Fruit fly (Drosophila melanogaster) whole organism, pupa: ENCODE measurements around the gene CG31269.

Experiments
- CG10348 ChIP-seq: fragments of 200-800 bp; sonication (Bioruptor generic); IDR thresholded peaks from 2 replicates; pipeline ENCODE4 v1.3.6; 2022; ENCODE audit warnings: missing biosample characterization, missing genetic modification characterization
- CG12605 ChIP-seq: fragments of 200-800 bp; sonication (Bioruptor generic); IDR thresholded peaks from 2 replicates; pipeline ENCODE4 v1.3.6; 2022; ENCODE audit warnings: missing biosample characterization, missing genetic modification characterization
- CG13204 ChIP-seq: fragments of 200-800 bp; sonication (Bioruptor generic); optimal IDR thresholded peaks from 2 replicates; lab custom pipeline; 2018; ENCODE audit warnings: missing biosample characterization, mild to moderate bottlenecking, missing genetic modification characterization, moderate library complexity
- CG14655 ChIP-seq: fragments of 200-800 bp; sonication (Bioruptor generic); optimal IDR thresholded peaks from 3 replicates; lab custom pipeline; 2017; ENCODE audit warnings: mild to moderate bottlenecking, missing biosample characterization, missing genetic modification reagents, missing genetic modification characterization
- CG15710 ChIP-seq: fragments of 200-800 bp; sonication (Bioruptor generic); optimal IDR thresholded peaks from 2 replicates; lab custom pipeline; 2018; ENCODE audit warnings: missing biosample characterization, mild to moderate bottlenecking, missing genetic modification characterization, moderate library complexity
- CG17806 ChIP-seq: fragments of 200-800 bp; sonication (Bioruptor generic); optimal IDR thresholded peaks from 2 replicates; lab custom pipeline; 2018; ENCODE audit warnings: missing biosample characterization, mild to moderate bottlenecking, missing genetic modification characterization, moderate library complexity
- CG32121 ChIP-seq: fragments of 200-800 bp; sonication (Bioruptor generic); IDR thresholded peaks from 2 replicates; pipeline ENCODE4 v1.3.6; 2022; ENCODE audit warnings: missing biosample characterization, missing genetic modification characterization
- CG34367 ChIP-seq: fragments of 200-800 bp; sonication (Bioruptor generic); optimal IDR thresholded peaks from 2 replicates; lab custom pipeline; 2018; ENCODE audit warnings: missing biosample characterization, mild to moderate bottlenecking, missing genetic modification characterization
- CG4496 ChIP-seq: fragments of 200-800 bp; sonication (Bioruptor generic); IDR thresholded peaks from 3 replicates; pipeline ENCODE4 v1.3.6; 2022; ENCODE audit warnings: missing biosample characterization, missing genetic modification characterization
- CG8159 ChIP-seq: fragments of 200-800 bp; sonication (Bioruptor generic); optimal IDR thresholded peaks from 3 replicates; lab custom pipeline; 2018; ENCODE audit warnings: missing biosample characterization, mild to moderate bottlenecking, missing genetic modification characterization, moderate library complexity
- CG8301 ChIP-seq: fragments of 200-800 bp; sonication (Bioruptor generic); optimal IDR thresholded peaks from 2 replicates; lab custom pipeline; 2018; ENCODE audit warnings: missing biosample characterization, mild to moderate bottlenecking, missing genetic modification characterization
- CG9948 ChIP-seq: fragments of 200-800 bp; sonication (Bioruptor generic); optimal IDR thresholded peaks from 2 replicates; lab custom pipeline; 2018; ENCODE audit warnings: missing biosample characterization, mild to moderate bottlenecking, missing genetic modification characterization, moderate library complexity
- D1 ChIP-seq: fragments of 200-800 bp; sonication (Bioruptor generic); optimal IDR thresholded peaks from 2 replicates; lab custom pipeline; 2018; ENCODE audit warnings: missing biosample characterization, mild to moderate bottlenecking, missing genetic modification characterization, moderate library complexity
- EcR ChIP-seq: fragments of 200-800 bp; sonication (Bioruptor generic); optimal IDR thresholded peaks from 3 replicates; lab custom pipeline; 2019; ENCODE audit warnings: missing biosample characterization, missing genetic modification characterization, mild to moderate bottlenecking, moderate library complexity, missing genetic modification reagents
- Ets98B ChIP-seq: fragments of 200-800 bp; sonication (Bioruptor generic); IDR thresholded peaks from 2 replicates; pipeline ENCODE4 v1.3.6; 2022; ENCODE audit warnings: missing biosample characterization, missing genetic modification characterization
- Pif1A ChIP-seq: fragments of 200-800 bp; sonication (Bioruptor generic); optimal IDR thresholded peaks from 3 replicates; lab custom pipeline; 2016; ENCODE audit warnings: missing biosample characterization, missing genetic modification characterization
- Pif1B ChIP-seq: fragments of 200-800 bp; sonication (Bioruptor generic); optimal IDR thresholded peaks from 3 replicates; lab custom pipeline; 2016; ENCODE audit warnings: missing biosample characterization, missing genetic modification characterization
- Snoo ChIP-seq: fragments of 200-800 bp; sonication (Bioruptor generic); optimal IDR thresholded peaks from 3 replicates; lab custom pipeline; 2017; ENCODE audit warnings: missing biosample characterization, mild to moderate bottlenecking, missing genetic modification characterization, inconsistent platforms
- fd96Ca ChIP-seq: fragments of 200-800 bp; sonication (Bioruptor generic); IDR thresholded peaks from 3 replicates; pipeline ENCODE4 v1.3.6; 2022; ENCODE audit warnings: missing biosample characterization, missing genetic modification characterization
- gl ChIP-seq: fragments of 200-800 bp; sonication (Bioruptor generic); optimal IDR thresholded peaks from 2 replicates; lab custom pipeline; 2018; ENCODE audit warnings: missing biosample characterization, mild to moderate bottlenecking, missing genetic modification characterization
- rn ChIP-seq: fragments of 200-800 bp; sonication (Bioruptor generic); IDR thresholded peaks from 2 replicates; pipeline ENCODE4 v1.3.6; 2022; ENCODE audit warnings: missing biosample characterization, missing genetic modification characterization

Gene CG31269

DNA sequence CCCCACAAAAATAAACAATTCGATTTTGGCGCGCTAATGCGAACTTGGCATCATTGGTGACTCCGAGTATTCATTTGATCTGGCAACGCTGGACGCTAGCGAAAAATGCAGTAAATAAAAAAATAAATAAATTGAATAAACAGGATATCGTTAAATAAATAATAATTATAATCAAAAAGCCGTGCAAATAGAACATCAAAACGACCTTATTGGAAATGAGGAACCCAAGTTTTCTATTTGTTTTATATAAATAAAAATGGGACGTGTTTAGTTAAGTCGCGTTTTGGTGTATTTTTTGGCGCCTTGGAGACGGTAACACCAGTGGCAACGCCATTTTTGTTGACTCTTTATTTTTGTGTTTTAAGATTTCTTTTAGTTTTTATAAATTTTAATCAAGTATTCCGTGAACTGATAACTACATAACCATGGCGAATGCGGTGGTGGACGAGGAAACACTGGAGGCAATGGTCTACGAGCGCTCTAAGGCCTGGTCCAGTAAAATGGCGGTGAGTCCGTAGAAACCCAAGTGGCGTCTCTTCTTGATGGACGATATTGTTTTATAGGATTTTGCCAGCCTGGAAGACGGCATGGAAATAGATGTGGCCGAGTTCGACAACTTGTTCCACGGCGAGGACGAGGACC, 38.8 kb upstream of the CG31269 start, which contains the start of gene cal1:
TSS of gene cal1 (plus strand) at position 304 of the 642 bp plus-strand sequence.
- TF ChIP-seq CG32121 = no peak
- no peak for TF ChIP-seq CG8301 (tag; lab: Kevin White, UChicago)
- no peak for TF ChIP-seq CG34367 (tag; lab: Kevin White, UChicago)
- no peak for TF ChIP-seq CG15710 (tag; lab: Kevin White, UChicago)
- TF ChIP-seq rn (GFP tag; lab: Robert Waterston, UW) = no peak
- no peak for TF ChIP-seq Ets98B (GFP tag; lab: Robert Waterston, UW)
- no peak for TF ChIP-seq CG9948 (tag; lab: Kevin White, UChicago)
- TF ChIP-seq Snoo (tag; lab: Kevin White, UChicago) = no peak
- TF ChIP-seq EcR = no peak
- TF ChIP-seq CG4496 (GFP tag; lab: Robert Waterston, UW) = no peak
- no peak for TF ChIP-seq D1 (tag; lab: Kevin White, UChicago)
- no peak for TF ChIP-seq CG12605 (GFP tag; lab: Robert Waterston, UW)
- no peak for TF ChIP-seq CG14655
- TF ChIP-seq CG10348 (GFP tag; lab: Robert Waterston, UW) = no peak
- no peak for TF ChIP-seq fd96Ca (GFP tag; lab: Robert Waterston, UW)

DNA sequence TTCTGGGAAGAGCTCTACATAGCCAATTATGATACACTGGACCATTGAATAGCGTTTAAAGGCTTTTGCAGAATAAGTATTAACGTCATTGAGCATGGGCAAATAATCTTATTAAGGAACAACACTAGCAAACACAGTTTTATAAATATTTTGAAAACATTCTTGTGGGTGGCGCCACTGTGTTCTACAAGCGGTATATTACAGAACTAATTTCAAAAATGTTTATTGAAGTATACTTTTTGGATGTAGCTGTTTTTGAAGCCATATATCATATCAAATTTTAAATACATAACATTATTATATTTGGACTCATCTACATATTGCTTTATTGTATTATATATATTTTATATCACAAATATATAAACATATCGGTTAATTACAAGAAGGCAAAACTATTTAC, 18.0 kb upstream of the CG31269 start:
- TF ChIP-seq fd96Ca (GFP tag; lab: Robert Waterston, UW) = no peak
- TF ChIP-seq CG8301 (tag; lab: Kevin White, UChicago) = no peak
- TF ChIP-seq Ets98B (GFP tag; lab: Robert Waterston, UW) = no peak
- TF ChIP-seq CG4496 (GFP tag; lab: Robert Waterston, UW) = no peak
- TF ChIP-seq Pif1A (GFP tag; lab: Kevin White, UChicago) = no peak
- TF ChIP-seq CG34367 (tag; lab: Kevin White, UChicago) = no peak
- TF ChIP-seq D1 (tag; lab: Kevin White, UChicago) = no peak
- TF ChIP-seq EcR = no peak
- no peak for TF ChIP-seq Pif1B
- TF ChIP-seq rn (GFP tag; lab: Robert Waterston, UW) = no peak
- no peak for TF ChIP-seq CG13204
- TF ChIP-seq CG12605 (GFP tag; lab: Robert Waterston, UW) = no peak
- TF ChIP-seq CG17806 (tag; lab: Kevin White, UChicago) = no peak
- TF ChIP-seq CG10348 (GFP tag; lab: Robert Waterston, UW) = no peak
- TF ChIP-seq CG8159 (tag; lab: Kevin White, UChicago) = no peak
- no peak for TF ChIP-seq CG9948 (tag; lab: Kevin White, UChicago)
- TF ChIP-seq Snoo (tag; lab: Kevin White, UChicago) = no peak
- TF ChIP-seq CG14655 = no peak

DNA sequence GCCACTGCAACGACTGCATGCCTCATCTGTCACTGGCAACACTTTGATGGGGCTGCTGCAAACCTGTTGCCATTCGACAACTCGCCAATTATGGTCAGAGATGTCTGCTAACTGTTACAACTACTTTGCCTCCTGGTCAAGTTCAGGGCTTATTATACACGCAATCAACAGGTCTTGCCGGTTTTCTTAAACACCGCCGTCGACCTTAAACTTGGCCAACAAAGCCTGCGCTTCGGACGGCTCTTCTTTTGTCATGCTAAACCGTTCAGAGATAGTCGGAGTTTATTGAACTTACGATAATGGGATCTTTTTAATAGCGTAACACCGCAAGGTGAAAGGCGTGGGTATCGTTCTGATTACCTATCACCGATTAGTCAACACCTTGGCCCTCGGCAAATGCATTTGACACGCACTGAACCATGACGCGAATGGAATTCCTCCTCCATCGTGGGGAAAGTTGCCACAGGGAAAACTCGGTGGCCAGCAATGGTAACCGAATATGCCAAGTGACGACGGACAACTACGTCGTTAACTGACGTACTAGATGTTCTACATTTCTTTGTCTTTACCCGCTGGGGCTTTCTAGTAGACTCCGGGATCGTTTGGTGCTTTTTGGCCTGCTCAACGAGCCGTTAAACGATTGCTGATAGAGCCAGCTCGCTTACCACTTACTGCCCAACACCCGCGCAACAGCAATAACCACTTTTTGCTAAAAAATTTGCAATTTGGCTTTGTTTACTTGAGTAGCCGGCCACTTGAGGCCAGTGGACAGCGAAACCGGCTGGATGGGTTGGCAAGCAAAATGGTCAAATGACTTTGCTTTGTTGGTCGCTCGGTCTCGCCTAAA, 15.8 kb upstream of the CG31269 start:
- TF ChIP-seq EcR = peak; percentile 96
- no peak for TF ChIP-seq CG4496 (GFP tag; lab: Robert Waterston, UW)

- TF ChIP-seq CG15710 (tag; lab: Kevin White, UChicago) (no peak), gl (no peak), Snoo (tag; lab: Kevin White, UChicago) (no peak), CG8301 (tag; lab: Kevin White, UChicago) (no peak), CG13204 (no peak), CG8159 (tag; lab: Kevin White, UChicago) (no peak), EcR (no peak), CG4496 (GFP tag; lab: Robert Waterston, UW) (no peak), CG10348 (GFP tag; lab: Robert Waterston, UW) (no peak), CG34367 (tag; lab: Kevin White, UChicago) (no peak), CG14655 (no peak), rn (GFP tag; lab: Robert Waterston, UW) (no peak), D1 (tag; lab: Kevin White, UChicago) (no peak), CG32121 (no peak), fd96Ca (GFP tag; lab: Robert Waterston, UW) (no peak), Ets98B (GFP tag; lab: Robert Waterston, UW) (no peak), CG9948 (tag; lab: Kevin White, UChicago) (no peak), CG17806 (tag; lab: Kevin White, UChicago) (no peak), Pif1A (GFP tag; lab: Kevin White, UChicago) (no peak), Pif1B (no peak)
These were observed 11.3 kb upstream of the CG31269 start for dm6 chr3R:17115668-17116067.

DNA sequence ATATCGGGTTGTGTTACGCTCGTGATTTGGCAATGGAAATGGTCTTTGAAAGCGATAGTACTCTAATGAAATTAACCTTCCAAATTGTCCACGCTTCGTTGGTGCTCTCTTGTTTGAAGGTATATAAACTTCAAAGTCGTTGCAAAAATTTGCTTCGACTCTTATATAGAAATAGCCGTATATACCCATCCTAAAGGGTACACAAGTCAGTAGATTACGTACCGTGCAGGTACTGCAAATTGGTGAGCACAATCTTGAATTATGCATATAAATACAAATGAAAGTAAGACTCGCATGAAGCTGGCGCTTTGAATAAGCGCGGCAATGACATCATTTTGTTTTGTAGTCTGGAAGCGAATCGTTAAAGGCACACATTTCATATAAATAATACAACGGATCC, 10.7 kb upstream of the CG31269 start:
- TF ChIP-seq Snoo (tag; lab: Kevin White, UChicago) (no peak), rn (GFP tag; lab: Robert Waterston, UW) (no peak), Ets98B (GFP tag; lab: Robert Waterston, UW) (no peak), CG32121 (no peak), CG9948 (tag; lab: Kevin White, UChicago) (no peak), CG8159 (tag; lab: Kevin White, UChicago) (peak; percentile 43), EcR (no peak), CG12605 (GFP tag; lab: Robert Waterston, UW) (no peak), CG17806 (tag; lab: Kevin White, UChicago) (peak; percentile 14), CG15710 (tag; lab: Kevin White, UChicago) (no peak), CG4496 (GFP tag; lab: Robert Waterston, UW) (peak; percentile 46; the same call in 2 of the 3 replicates)
- TF ChIP-seq, all 21 proteins: peak for 3
